Worm (Caenorhabditis elegans) whole organism, young adult: ENCODE results near the gene srw-127.

Experiments used
- F49E8.2 ChIP-seq: sonication (generic microtip); optimal IDR thresholded peaks from 3 replicates; lab custom pipeline; 2017; ENCODE audit warnings: missing genetic modification characterization, mild to moderate bottlenecking, missing compliant biosample characterization, antibody characterized with exemption, moderate library complexity; ENCODE audit not compliant: insufficient read depth
- die-1 ChIP-seq: sonication (generic microtip); optimal IDR thresholded peaks from 2 replicates; lab custom pipeline; 2016; ENCODE audit warnings: missing genotype, mild to moderate bottlenecking, missing genetic modification characterization, missing compliant biosample characterization
- lin-35 ChIP-seq, 3 experiments: fragments of 150-350 bp in 2 of 3; sonication (generic microtip) in 1 of 3; optimal IDR thresholded peaks; 2 replicates each; lab custom pipeline; 2014 to 2018; ENCODE audit warnings: missing biosample characterization in 3 of 3, missing genetic modification characterization in 3 of 3, missing genetic modification reagents in 3 of 3
- lin-54 ChIP-seq: fragments of 200-800 bp; sonication (Bioruptor generic); optimal IDR thresholded peaks from 2 replicates; lab custom pipeline; 2018; ENCODE audit warnings: mild to moderate bottlenecking, missing genetic modification characterization, missing compliant biosample characterization
- lir-1 ChIP-seq: fragments of 200-800 bp; sonication (Bioruptor generic); conservative IDR thresholded peaks from 2 replicates; pipeline ENCODE4 v1.3.6; 2022; ENCODE audit warnings: missing genetic modification reagents, missing genetic modification characterization, missing compliant biosample characterization
- lsl-1 ChIP-seq: fragments of 200-800 bp; sonication (Bioruptor generic); optimal IDR thresholded peaks from 2 replicates; lab custom pipeline; 2018; ENCODE audit warnings: mild to moderate bottlenecking, missing genetic modification characterization, moderate library complexity, missing compliant biosample characterization
- madf-3 ChIP-seq: fragments of 200-800 bp; sonication (Bioruptor generic); IDR thresholded peaks from 2 replicates; pipeline ENCODE4 v1.3.6; 2022; ENCODE audit warnings: missing genetic modification reagents, missing genetic modification characterization, missing compliant biosample characterization
- rec-8 ChIP-seq, 2 experiments: sonication (generic microtip); optimal IDR thresholded peaks; 2 replicates each; lab custom pipeline; 2016; ENCODE audit warnings: mild to moderate bottlenecking in 2 of 2, missing genetic modification characterization in 2 of 2, missing genetic modification reagents in 2 of 2, missing genotype in 2 of 2, missing biosample characterization in 1 of 2, missing compliant biosample characterization in 1 of 2, moderate library complexity in 1 of 2
- snpc-4 ChIP-seq, 5 experiments: fragments of 150-350 bp in 1 of 5; sonication (generic microtip) in 4 of 5; optimal IDR thresholded peaks; 2 replicates each; lab custom pipeline; 2014 to 2018; ENCODE audit warnings: missing genetic modification characterization in 5 of 5, missing biosample characterization in 3 of 5, antibody characterized with exemption in 2 of 5, mild to moderate bottlenecking in 2 of 5, missing compliant biosample characterization in 2 of 5, missing genotype in 2 of 5, moderate library complexity in 2 of 5, missing genetic modification reagents in 1 of 5
- unc-130 ChIP-seq: sonication (generic microtip); optimal IDR thresholded peaks from 2 replicates; lab custom pipeline; 2016; ENCODE audit warnings: missing genetic modification reagents, missing genetic modification characterization, missing compliant biosample characterization
- unc-62 ChIP-seq: fragments of 150-350 bp; optimal IDR thresholded peaks from 2 replicates; lab custom pipeline; 2014; ENCODE audit warnings: missing biosample characterization, missing genetic modification reagents, missing genetic modification characterization

DNA sequence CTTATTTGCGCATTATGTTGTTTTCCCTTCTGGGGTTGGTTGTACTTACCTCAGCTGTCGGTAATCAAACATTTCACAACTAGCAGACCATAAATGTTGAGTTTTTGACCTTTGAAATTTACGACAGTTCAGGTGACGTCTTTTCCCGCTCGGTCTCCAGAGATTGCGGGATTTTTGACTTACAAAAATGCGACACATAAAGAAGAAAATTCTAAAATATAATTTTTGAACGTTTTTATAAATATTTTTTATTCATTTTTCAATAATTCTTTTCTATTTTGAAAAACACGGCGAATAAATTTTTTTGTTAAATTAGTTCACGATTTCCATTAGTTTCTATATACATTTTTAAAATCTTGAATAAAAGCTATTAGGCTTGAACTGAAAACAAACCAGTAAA is 29.9 kb upstream of the srw-127 start, which contains the start of gene nhr-161:
- TF ChIP-seq lsl-1, result no peak
- no peak for TF ChIP-seq lin-54 (GFP tag; lab: Kevin White, UChicago)
- no peak for TF ChIP-seq lin-35 (GFP tag; optimal IDR thresholded peaks at IDR 0.05; lab: Kevin White, UChicago)
- TF ChIP-seq madf-3 (GFP tag; lab: Robert Waterston, UW), result no peak
- TF ChIP-seq lir-1 (GFP tag; lab: Robert Waterston, UW), result no peak
- TF ChIP-seq unc-62 (GFP tag; lab: Kevin White, UChicago), result no peak
- no peak for TF ChIP-seq unc-130
- TF ChIP-seq rec-8 (tag; optimal IDR thresholded peaks at IDR 0.05; lab: Kevin White, UChicago), result no peak
- no peak for TF ChIP-seq snpc-4 (GFP tag; optimal IDR thresholded peaks at IDR 0.05; lab: Kevin White, UChicago)
- TF ChIP-seq snpc-4 (tag; optimal IDR thresholded peaks at IDR 0.05; lab: Kevin White, UChicago), result no peak
- TF ChIP-seq F49E8.2, result no peak
- TF ChIP-seq die-1 (tag; lab: Kevin White, UChicago), result no peak
